Worm (Caenorhabditis elegans) whole organism, midembryonic: ENCODE data around the gene fbxb-74.

Experiments used
- cog-1 ChIP-seq: sonication (generic microtip); optimal IDR thresholded peaks from 2 replicates; lab custom pipeline; 2016; ENCODE audit warnings: missing genetic modification characterization, missing compliant biosample characterization
- flt-1 ChIP-seq: fragments of 200-800 bp; sonication (Bioruptor generic); IDR thresholded peaks from 2 replicates; pipeline ENCODE4 v1.3.6; 2022; ENCODE audit warnings: missing genetic modification characterization, missing compliant biosample characterization
- tab-1 ChIP-seq: fragments of 200-800 bp; sonication (Bioruptor generic); IDR thresholded peaks from 2 replicates; pipeline ENCODE4 v1.3.6; 2022; ENCODE audit warnings: missing genetic modification characterization, missing compliant biosample characterization
- ztf-23 ChIP-seq: fragments of 200-800 bp; sonication (Bioruptor generic); IDR thresholded peaks from 2 replicates; pipeline ENCODE4 v1.3.6; 2022; ENCODE audit warnings: missing genetic modification reagents, missing genetic modification characterization, missing compliant biosample characterization
- ztf-29 ChIP-seq: fragments of 200-800 bp; sonication (Bioruptor generic); IDR thresholded peaks from 2 replicates; pipeline ENCODE4 v1.3.6; 2022; ENCODE audit warnings: missing genetic modification reagents, missing genetic modification characterization, missing compliant biosample characterization

- TF ChIP-seq cog-1 (tag; lab: Kevin White, UChicago), result no peak
- no peak for TF ChIP-seq ztf-29 (GFP tag; lab: Robert Waterston, UW)
- TF ChIP-seq tab-1 (GFP tag; lab: Robert Waterston, UW), result no peak
- TF ChIP-seq flt-1, result no peak
- TF ChIP-seq ztf-23 (GFP tag; lab: Robert Waterston, UW), result no peak
Measured at ce11 chrIV:4400350-4401326, 38.5 kb downstream of the fbxb-74 start, which contains the start of gene Y24D9A.6.
